Worm (Caenorhabditis elegans) whole organism, late embryonic: ENCODE results near the gene ndub-2.

Source experiments
- C08G9.2 ChIP-seq: sonication (generic microtip); optimal IDR thresholded peaks from 2 replicates; lab custom pipeline; 2016; ENCODE audit warnings: mild to moderate bottlenecking, missing genetic modification characterization, moderate library complexity, missing compliant biosample characterization
- K02D7.2 ChIP-seq: sonication (generic microtip); optimal IDR thresholded peaks from 2 replicates; lab custom pipeline; 2017; ENCODE audit warnings: mild to moderate bottlenecking, missing genetic modification characterization, missing compliant biosample characterization
- T23F11.4 ChIP-seq: fragments of 200-800 bp; sonication (Bioruptor generic); optimal IDR thresholded peaks from 2 replicates; lab custom pipeline; 2018; ENCODE audit warnings: mild to moderate bottlenecking, missing genetic modification characterization, missing compliant biosample characterization
- ahr-1 ChIP-seq: sonication (generic microtip); optimal IDR thresholded peaks from 2 replicates; lab custom pipeline; 2016; ENCODE audit warnings: missing genetic modification characterization, missing compliant biosample characterization
- ceh-14 ChIP-seq: sonication (generic microtip); optimal IDR thresholded peaks from 2 replicates; lab custom pipeline; 2016; ENCODE audit warnings: missing genotype, missing genetic modification characterization, missing compliant biosample characterization
- ceh-31 ChIP-seq: sonication (generic microtip); optimal IDR thresholded peaks from 2 replicates; lab custom pipeline; 2016; ENCODE audit warnings: missing genetic modification characterization, missing compliant biosample characterization
- ceh-34 ChIP-seq: sonication (generic microtip); optimal IDR thresholded peaks from 2 replicates; lab custom pipeline; 2016; ENCODE audit warnings: mild to moderate bottlenecking, missing genetic modification characterization, missing compliant biosample characterization
- ceh-45 ChIP-seq: fragments of 200-800 bp; sonication (Bioruptor generic); IDR thresholded peaks from 2 replicates; pipeline ENCODE4 v1.3.6; 2022; ENCODE audit warnings: missing genetic modification reagents, missing genetic modification characterization, missing compliant biosample characterization
- ceh-48 ChIP-seq: sonication (generic microtip); optimal IDR thresholded peaks from 2 replicates; lab custom pipeline; 2016; ENCODE audit warnings: missing genetic modification characterization, inconsistent platforms, missing compliant biosample characterization
- che-1 ChIP-seq: sonication (generic microtip); optimal IDR thresholded peaks from 2 replicates; lab custom pipeline; 2016; ENCODE audit warnings: mild to moderate bottlenecking, missing genetic modification characterization, missing compliant biosample characterization
- dmd-4 ChIP-seq: sonication (generic microtip); optimal IDR thresholded peaks from 2 replicates; lab custom pipeline; 2016; ENCODE audit warnings: borderline replicate concordance, missing genetic modification characterization, missing compliant biosample characterization
- eyg-1 ChIP-seq: sonication (generic microtip); optimal IDR thresholded peaks from 2 replicates; lab custom pipeline; 2016; ENCODE audit warnings: missing genotype, missing genetic modification characterization, missing compliant biosample characterization
- fax-1 ChIP-seq: sonication (generic microtip); optimal IDR thresholded peaks from 2 replicates; lab custom pipeline; 2016; ENCODE audit warnings: missing genotype, missing genetic modification characterization, missing compliant biosample characterization
- fkh-10 ChIP-seq: fragments of 150-350 bp; optimal IDR thresholded peaks from 2 replicates; lab custom pipeline; 2014; ENCODE audit warnings: missing biosample characterization, missing genetic modification reagents, missing genetic modification characterization
- fkh-6 ChIP-seq: sonication (generic microtip); optimal IDR thresholded peaks from 2 replicates; lab custom pipeline; 2016; ENCODE audit warnings: missing genetic modification characterization, missing compliant biosample characterization
- gmeb-2 ChIP-seq: sonication (generic microtip); optimal IDR thresholded peaks from 2 replicates; lab custom pipeline; 2016; ENCODE audit warnings: missing genetic modification characterization, inconsistent platforms, missing compliant biosample characterization
- hlh-15 ChIP-seq: sonication (generic microtip); optimal IDR thresholded peaks from 2 replicates; lab custom pipeline; 2016; ENCODE audit warnings: missing genetic modification characterization, missing compliant biosample characterization
- hlh-30 ChIP-seq: sonication (generic microtip); optimal IDR thresholded peaks from 2 replicates; lab custom pipeline; 2017; ENCODE audit warnings: antibody characterized with exemption, missing genetic modification characterization, missing compliant biosample characterization; ENCODE audit not compliant: insufficient read depth
- hlh-6 ChIP-seq: sonication (generic microtip); optimal IDR thresholded peaks from 2 replicates; lab custom pipeline; 2016; ENCODE audit warnings: missing genotype, missing genetic modification characterization, missing compliant biosample characterization
- lim-6 ChIP-seq: sonication (generic microtip); optimal IDR thresholded peaks from 2 replicates; lab custom pipeline; 2016; ENCODE audit warnings: missing genetic modification characterization, missing compliant biosample characterization
- madf-2 ChIP-seq: sonication (generic microtip); optimal IDR thresholded peaks from 2 replicates; lab custom pipeline; 2017; ENCODE audit warnings: missing genetic modification characterization, missing compliant biosample characterization
- nhr-11 ChIP-seq: fragments of 150-350 bp; optimal IDR thresholded peaks from 2 replicates; lab custom pipeline; 2014; ENCODE audit warnings: missing biosample characterization, missing genetic modification characterization
- npax-4 ChIP-seq: sonication (generic microtip); optimal IDR thresholded peaks from 2 replicates; lab custom pipeline; 2016; ENCODE audit warnings: missing genetic modification characterization, missing compliant biosample characterization
- pag-3 ChIP-seq: sonication (generic microtip); optimal IDR thresholded peaks from 2 replicates; lab custom pipeline; 2016; ENCODE audit warnings: missing compliant biosample characterization, missing genetic modification characterization, borderline replicate concordance
- pat-9 ChIP-seq: fragments of 200-800 bp; sonication (Bioruptor generic); optimal IDR thresholded peaks from 2 replicates; lab custom pipeline; 2018; ENCODE audit warnings: mild to moderate bottlenecking, missing genetic modification characterization, moderate library complexity, missing compliant biosample characterization
- pha-2 ChIP-seq: sonication (generic microtip); optimal IDR thresholded peaks from 2 replicates; lab custom pipeline; 2017; ENCODE audit warnings: mild to moderate bottlenecking, missing genetic modification characterization, missing compliant biosample characterization
- pha-4 ChIP-seq: fragments of 150-350 bp; optimal IDR thresholded peaks from 2 replicates; lab custom pipeline; 2018; ENCODE audit warnings: missing biosample characterization, missing genetic modification reagents, missing genetic modification characterization
- sdc-2 ChIP-seq: sonication (generic microtip); optimal IDR thresholded peaks from 2 replicates; lab custom pipeline; 2016; ENCODE audit warnings: missing genotype, missing genetic modification characterization, missing compliant biosample characterization
- tbx-2 ChIP-seq: sonication (generic microtip); optimal IDR thresholded peaks from 2 replicates; lab custom pipeline; 2016; ENCODE audit warnings: missing genetic modification characterization, missing compliant biosample characterization
- ttx-3 ChIP-seq: sonication (generic microtip); optimal IDR thresholded peaks from 2 replicates; lab custom pipeline; 2016; ENCODE audit warnings: missing genetic modification reagents, missing genetic modification characterization, missing compliant biosample characterization
- unc-42 ChIP-seq: sonication (generic microtip); optimal IDR thresholded peaks from 2 replicates; lab custom pipeline; 2016; ENCODE audit warnings: missing genotype, missing genetic modification characterization, missing compliant biosample characterization
- unc-86 ChIP-seq: sonication (generic microtip); optimal IDR thresholded peaks from 2 replicates; lab custom pipeline; 2016; ENCODE audit warnings: missing genetic modification characterization, missing compliant biosample characterization
- zip-5 ChIP-seq: sonication (generic microtip); optimal IDR thresholded peaks from 2 replicates; lab custom pipeline; 2016; ENCODE audit warnings: missing genetic modification characterization, missing compliant biosample characterization

Gene ndub-2

ce11 chrII:8996064-8996463 lies at the start of gene ndub-2:
Gene ndub-2, plus strand, starts transcription at chrII:8996364.
- no peak for TF ChIP-seq npax-4
- TF ChIP-seq zip-5 = no peak
- TF ChIP-seq ceh-45 (GFP tag; lab: Robert Waterston, UW) = no peak
- no peak for TF ChIP-seq ceh-34
- TF ChIP-seq gmeb-2 = no peak
- TF ChIP-seq che-1 (tag; lab: Kevin White, UChicago) = no peak
- TF ChIP-seq T23F11.4 (GFP tag; lab: Kevin White, UChicago) = no peak
- no peak for TF ChIP-seq ttx-3 (tag; lab: Kevin White, UChicago)
- no peak for TF ChIP-seq pag-3 (tag; lab: Kevin White, UChicago)
- TF ChIP-seq eyg-1 (tag; lab: Kevin White, UChicago) = no peak
- TF ChIP-seq fkh-10 (GFP tag; lab: Kevin White, UChicago) = no peak
- TF ChIP-seq pat-9 (tag; lab: Kevin White, UChicago) = no peak
- no peak for TF ChIP-seq nhr-11 (tag; lab: Kevin White, UChicago)
- no peak for TF ChIP-seq unc-86 (tag; lab: Kevin White, UChicago)
- TF ChIP-seq sdc-2 (tag; lab: Kevin White, UChicago) = no peak
- no peak for TF ChIP-seq lim-6 (tag; lab: Kevin White, UChicago)

- TF ChIP-seq ceh-34 (no peak), madf-2 (tag; lab: Kevin White, UChicago) (no peak), ceh-48 (no peak), hlh-6 (tag; lab: Kevin White, UChicago) (no peak)
Observed at ce11 chrII:8947391-8947790, 48.8 kb upstream of the ndub-2 start, which contains the start of gene cutl-15. Gene cutl-15, minus strand, starts transcription at chrII:8947688.

- no peak for TF ChIP-seq fkh-6 (tag; lab: Kevin White, UChicago)
- TF ChIP-seq unc-42 (tag; lab: Kevin White, UChicago) = peak; percentile 54
Observed at ce11 chrII:8948640-8949039, 47.5 kb upstream of the ndub-2 start.

ce11 chrII:8951270-8951669 lies 44.9 kb upstream of the ndub-2 start:
- TF ChIP-seq ttx-3 (tag; lab: Kevin White, UChicago) = no peak
- TF ChIP-seq ceh-14 (tag; lab: Kevin White, UChicago) = peak; percentile 27
- peak; percentile 43 for TF ChIP-seq ceh-31 (tag; lab: Kevin White, UChicago)

ce11 chrII:8953703-8954102 lies 42.5 kb upstream of the ndub-2 start:
- TF ChIP-seq hlh-30 (tag; lab: Kevin White, UChicago) (no peak), ttx-3 (tag; lab: Kevin White, UChicago) (no peak), pha-2 (no peak), dmd-4 (no peak), ahr-1 (tag; lab: Kevin White, UChicago) (no peak)

ce11 chrII:8956896-8957295 lies 39.3 kb upstream of the ndub-2 start:
- peak; percentile 95 for TF ChIP-seq unc-42 (tag; lab: Kevin White, UChicago)
- TF ChIP-seq K02D7.2 (tag; lab: Kevin White, UChicago) = no peak
- TF ChIP-seq tbx-2 (tag; lab: Kevin White, UChicago) = no peak
- TF ChIP-seq hlh-15 (tag; lab: Kevin White, UChicago) = no peak
- TF ChIP-seq pha-4 (tag; lab: Kevin White, UChicago) = no peak
- peak; percentile 9 for TF ChIP-seq ceh-14 (tag; lab: Kevin White, UChicago)
- TF ChIP-seq C08G9.2 (tag; lab: Kevin White, UChicago) = no peak
- TF ChIP-seq fax-1 (tag; lab: Kevin White, UChicago) = no peak
- TF ChIP-seq, all 69 proteins: peak for 2
